Worm (Caenorhabditis elegans) whole organism, late embryonic: ENCODE results near the gene C25A8.1.

Experiments used
- C08G9.2 ChIP-seq: sonication (generic microtip); optimal IDR thresholded peaks from 2 replicates; lab custom pipeline; 2016; ENCODE audit warnings: mild to moderate bottlenecking, missing genetic modification characterization, moderate library complexity, missing compliant biosample characterization
- K02D7.2 ChIP-seq: sonication (generic microtip); optimal IDR thresholded peaks from 2 replicates; lab custom pipeline; 2017; ENCODE audit warnings: mild to moderate bottlenecking, missing genetic modification characterization, missing compliant biosample characterization
- T23F11.4 ChIP-seq: fragments of 200-800 bp; sonication (Bioruptor generic); optimal IDR thresholded peaks from 2 replicates; lab custom pipeline; 2018; ENCODE audit warnings: mild to moderate bottlenecking, missing genetic modification characterization, missing compliant biosample characterization
- Y22D7AL.16 ChIP-seq: sonication (generic microtip); optimal IDR thresholded peaks from 2 replicates; lab custom pipeline; 2016; ENCODE audit warnings: missing genetic modification characterization, missing compliant biosample characterization
- ahr-1 ChIP-seq: sonication (generic microtip); optimal IDR thresholded peaks from 2 replicates; lab custom pipeline; 2016; ENCODE audit warnings: missing genetic modification characterization, missing compliant biosample characterization
- ama-1 ChIP-seq: fragments of 150-350 bp; optimal IDR thresholded peaks from 2 replicates; lab custom pipeline; 2014
- ceh-24 ChIP-seq: sonication (generic microtip); optimal IDR thresholded peaks from 2 replicates; lab custom pipeline; 2016; ENCODE audit warnings: mild to moderate bottlenecking, missing genetic modification characterization, missing compliant biosample characterization
- ceh-30 ChIP-seq: fragments of 150-350 bp; optimal IDR thresholded peaks from 2 replicates; lab custom pipeline; 2014; ENCODE audit warnings: missing biosample characterization, missing genetic modification characterization
- ceh-31 ChIP-seq: sonication (generic microtip); optimal IDR thresholded peaks from 2 replicates; lab custom pipeline; 2016; ENCODE audit warnings: missing genetic modification characterization, missing compliant biosample characterization
- ceh-34 ChIP-seq: sonication (generic microtip); optimal IDR thresholded peaks from 2 replicates; lab custom pipeline; 2016; ENCODE audit warnings: mild to moderate bottlenecking, missing genetic modification characterization, missing compliant biosample characterization
- ceh-48 ChIP-seq: sonication (generic microtip); optimal IDR thresholded peaks from 2 replicates; lab custom pipeline; 2016; ENCODE audit warnings: missing genetic modification characterization, inconsistent platforms, missing compliant biosample characterization
- ceh-6 ChIP-seq: fragments of 200-800 bp; sonication (Bioruptor generic); optimal IDR thresholded peaks from 2 replicates; lab custom pipeline; 2018; ENCODE audit warnings: mild to moderate bottlenecking, missing genetic modification characterization, missing compliant biosample characterization
- che-1 ChIP-seq: sonication (generic microtip); optimal IDR thresholded peaks from 2 replicates; lab custom pipeline; 2016; ENCODE audit warnings: mild to moderate bottlenecking, missing genetic modification characterization, missing compliant biosample characterization
- dmd-4 ChIP-seq: sonication (generic microtip); optimal IDR thresholded peaks from 2 replicates; lab custom pipeline; 2016; ENCODE audit warnings: borderline replicate concordance, missing genetic modification characterization, missing compliant biosample characterization
- dve-1 ChIP-seq: sonication (generic microtip); optimal IDR thresholded peaks from 2 replicates; lab custom pipeline; 2017; ENCODE audit warnings: antibody characterized with exemption, mild to moderate bottlenecking, missing genetic modification characterization, missing compliant biosample characterization
- elt-4 ChIP-seq: sonication (generic microtip); optimal IDR thresholded peaks from 2 replicates; lab custom pipeline; 2016; ENCODE audit warnings: missing genetic modification characterization, missing compliant biosample characterization
- eyg-1 ChIP-seq: sonication (generic microtip); optimal IDR thresholded peaks from 2 replicates; lab custom pipeline; 2016; ENCODE audit warnings: missing genotype, missing genetic modification characterization, missing compliant biosample characterization
- fkh-10 ChIP-seq: fragments of 150-350 bp; optimal IDR thresholded peaks from 2 replicates; lab custom pipeline; 2014; ENCODE audit warnings: missing biosample characterization, missing genetic modification reagents, missing genetic modification characterization
- gmeb-2 ChIP-seq: sonication (generic microtip); optimal IDR thresholded peaks from 2 replicates; lab custom pipeline; 2016; ENCODE audit warnings: missing genetic modification characterization, inconsistent platforms, missing compliant biosample characterization
- hlh-13 ChIP-seq: fragments of 200-800 bp; sonication (Bioruptor generic); optimal IDR thresholded peaks from 2 replicates; lab custom pipeline; 2018; ENCODE audit warnings: mild to moderate bottlenecking, missing genetic modification characterization, missing compliant biosample characterization
- hlh-30 ChIP-seq: sonication (generic microtip); optimal IDR thresholded peaks from 2 replicates; lab custom pipeline; 2017; ENCODE audit warnings: antibody characterized with exemption, missing genetic modification characterization, missing compliant biosample characterization; ENCODE audit not compliant: insufficient read depth
- hlh-6 ChIP-seq: sonication (generic microtip); optimal IDR thresholded peaks from 2 replicates; lab custom pipeline; 2016; ENCODE audit warnings: missing genotype, missing genetic modification characterization, missing compliant biosample characterization
- hlh-8 ChIP-seq: sonication (generic microtip); optimal IDR thresholded peaks from 2 replicates; lab custom pipeline; 2016; ENCODE audit warnings: missing genotype, missing genetic modification characterization, missing compliant biosample characterization
- madf-2 ChIP-seq: sonication (generic microtip); optimal IDR thresholded peaks from 2 replicates; lab custom pipeline; 2017; ENCODE audit warnings: missing genetic modification characterization, missing compliant biosample characterization
- nfya-1 ChIP-seq: sonication (generic microtip); optimal IDR thresholded peaks from 2 replicates; lab custom pipeline; 2017; ENCODE audit warnings: missing genetic modification characterization, mild to moderate bottlenecking, missing compliant biosample characterization, antibody characterized with exemption, moderate library complexity
- nhr-11 ChIP-seq: fragments of 150-350 bp; optimal IDR thresholded peaks from 2 replicates; lab custom pipeline; 2014; ENCODE audit warnings: missing biosample characterization, missing genetic modification characterization
- odd-2 ChIP-seq: sonication (generic microtip); optimal IDR thresholded peaks from 2 replicates; lab custom pipeline; 2017; ENCODE audit warnings: antibody characterized with exemption, mild to moderate bottlenecking, missing genetic modification characterization, missing compliant biosample characterization
- pat-9 ChIP-seq: fragments of 200-800 bp; sonication (Bioruptor generic); optimal IDR thresholded peaks from 2 replicates; lab custom pipeline; 2018; ENCODE audit warnings: mild to moderate bottlenecking, missing genetic modification characterization, moderate library complexity, missing compliant biosample characterization
- pax-1 ChIP-seq: fragments of 150-350 bp; optimal IDR thresholded peaks from 2 replicates; lab custom pipeline; 2014; ENCODE audit warnings: missing biosample characterization, missing genetic modification characterization
- sox-4 ChIP-seq: sonication (generic microtip); optimal IDR thresholded peaks from 2 replicates; lab custom pipeline; 2017; ENCODE audit warnings: mild to moderate bottlenecking, missing genetic modification characterization, inconsistent platforms, missing compliant biosample characterization
- tbx-2 ChIP-seq: sonication (generic microtip); optimal IDR thresholded peaks from 2 replicates; lab custom pipeline; 2016; ENCODE audit warnings: missing genetic modification characterization, missing compliant biosample characterization
- unc-3 ChIP-seq, 2 experiments: fragments of 200-800 bp in 1 of 2; sonication (Bioruptor generic) in 1 of 2; sonication (generic microtip) in 1 of 2; conservative IDR thresholded peaks in 1 of 2; optimal IDR thresholded peaks in 1 of 2; 2 replicates each; pipeline versions ENCODE4 v1.3.6 to Lab custom; 2016 to 2022; ENCODE audit warnings: missing compliant biosample characterization in 2 of 2, missing genetic modification characterization in 2 of 2, missing genetic modification reagents in 1 of 2
- unc-42 ChIP-seq: sonication (generic microtip); optimal IDR thresholded peaks from 2 replicates; lab custom pipeline; 2016; ENCODE audit warnings: missing genotype, missing genetic modification characterization, missing compliant biosample characterization
- unc-55 ChIP-seq: sonication (generic microtip); optimal IDR thresholded peaks from 2 replicates; lab custom pipeline; 2017; ENCODE audit warnings: missing biosample characterization, missing genetic modification reagents, missing genetic modification characterization
- unc-86 ChIP-seq: sonication (generic microtip); optimal IDR thresholded peaks from 2 replicates; lab custom pipeline; 2016; ENCODE audit warnings: missing genetic modification characterization, missing compliant biosample characterization
- ztf-16 ChIP-seq: sonication (generic microtip); optimal IDR thresholded peaks from 2 replicates; lab custom pipeline; 2017; ENCODE audit warnings: missing genetic modification characterization, missing compliant biosample characterization

The C25A8.1 gene

DNA sequence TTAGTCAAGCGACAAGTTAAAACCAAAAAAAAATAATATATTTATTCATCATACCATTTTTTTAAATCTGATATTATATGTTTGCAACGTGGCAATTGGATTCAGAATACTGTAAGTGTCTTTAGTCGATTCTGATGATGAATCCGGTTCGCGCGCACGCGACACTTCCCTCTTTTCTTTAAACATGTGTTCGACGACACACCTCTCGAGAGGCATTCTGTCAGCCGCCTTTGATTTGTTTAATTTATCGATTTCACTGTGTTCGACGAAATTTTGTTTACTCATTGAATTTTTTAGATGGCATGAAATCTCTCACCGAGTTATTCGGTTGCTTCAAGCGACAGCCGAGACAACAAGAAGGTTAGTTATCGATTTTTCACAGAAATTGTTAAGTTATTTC lies 793 bp downstream of the C25A8.1 start, which contains the start of gene trxr-1:
Gene trxr-1, plus strand, starts transcription at position 227 of the 400 bp plus-strand sequence.
- TF ChIP-seq elt-4 (tag; lab: Kevin White, UChicago) (no peak), K02D7.2 (tag; lab: Kevin White, UChicago) (no peak), nfya-1 (tag; lab: Kevin White, UChicago) (no peak)

DNA sequence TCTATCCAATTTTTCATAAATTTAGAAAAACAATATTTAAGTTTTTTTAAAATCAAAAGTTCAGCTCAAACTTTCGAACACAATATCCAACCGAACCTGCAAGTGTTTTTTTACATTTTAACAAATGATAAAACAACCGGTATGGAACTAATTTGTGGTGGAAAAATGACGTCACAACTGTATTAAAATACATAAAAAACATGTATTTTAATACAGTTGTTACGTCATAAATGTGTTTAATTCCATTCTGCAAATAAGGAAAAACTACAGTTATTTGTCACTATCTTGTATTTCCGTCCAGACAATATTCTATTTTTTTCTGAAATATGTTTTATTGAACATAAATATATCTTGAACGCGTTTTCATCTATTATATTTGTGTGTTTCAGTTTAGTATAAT lies 1.3 kb downstream of the C25A8.1 start:
- TF ChIP-seq ama-1: no peak
- TF ChIP-seq hlh-30 (tag; lab: Kevin White, UChicago): no peak
- TF ChIP-seq che-1: no peak
- TF ChIP-seq eyg-1 (tag; lab: Kevin White, UChicago): no peak
- no peak for TF ChIP-seq ceh-30 (tag; lab: Kevin White, UChicago)
- TF ChIP-seq, all 69 proteins: peak for 0

DNA sequence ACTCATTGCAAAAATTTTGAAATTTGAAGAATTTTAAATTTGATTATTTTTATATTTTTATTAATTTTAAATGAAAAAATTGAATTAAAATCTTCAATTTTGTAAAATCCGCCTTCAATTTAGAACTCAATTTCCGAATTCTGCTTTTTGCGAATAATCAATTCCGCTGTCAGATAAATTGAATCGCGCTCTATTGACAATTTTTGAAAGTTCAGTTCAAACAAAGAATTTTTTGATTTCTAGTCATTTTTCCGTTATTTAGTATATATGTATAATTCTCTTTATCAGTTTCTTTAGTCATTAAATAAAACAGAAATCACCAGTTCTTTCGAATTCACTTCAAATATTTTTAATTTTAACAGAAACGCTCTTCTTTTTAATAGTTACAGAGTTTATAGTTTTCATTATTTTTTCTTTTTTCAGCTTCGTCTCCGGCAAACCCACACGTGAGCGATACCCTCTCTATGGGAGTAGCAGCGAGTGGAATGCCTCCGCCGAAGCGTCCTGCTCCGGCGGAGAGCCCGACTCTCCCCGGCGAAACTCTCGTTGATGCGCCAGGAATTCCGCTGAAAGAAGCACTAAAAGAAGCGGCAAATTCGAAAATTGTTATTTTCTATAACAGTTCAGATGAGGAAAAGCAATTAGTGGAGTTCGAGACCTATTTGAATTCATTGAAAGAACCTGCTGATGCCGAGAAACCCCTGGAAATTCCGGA lies 2.0 kb downstream of the C25A8.1 start:
- TF ChIP-seq ceh-24 (tag; lab: Kevin White, UChicago): no peak
- TF ChIP-seq hlh-8 (tag; lab: Kevin White, UChicago): no peak
- TF ChIP-seq K02D7.2 (tag; lab: Kevin White, UChicago): no peak
- no peak for TF ChIP-seq pat-9 (tag; lab: Kevin White, UChicago)
- TF ChIP-seq unc-55 (GFP tag; lab: Kevin White, UChicago): no peak
- TF ChIP-seq unc-42: no peak
- no peak for TF ChIP-seq T23F11.4 (GFP tag; lab: Kevin White, UChicago)
- TF ChIP-seq ceh-30 (tag; lab: Kevin White, UChicago): no peak
- TF ChIP-seq ahr-1 (tag; lab: Kevin White, UChicago): no peak
- no peak for TF ChIP-seq hlh-6 (tag; lab: Kevin White, UChicago)
- no peak for TF ChIP-seq nfya-1 (tag; lab: Kevin White, UChicago)
- TF ChIP-seq odd-2 (tag; lab: Kevin White, UChicago): no peak
- TF ChIP-seq C08G9.2 (tag; lab: Kevin White, UChicago): no peak
- no peak for TF ChIP-seq sox-4

DNA sequence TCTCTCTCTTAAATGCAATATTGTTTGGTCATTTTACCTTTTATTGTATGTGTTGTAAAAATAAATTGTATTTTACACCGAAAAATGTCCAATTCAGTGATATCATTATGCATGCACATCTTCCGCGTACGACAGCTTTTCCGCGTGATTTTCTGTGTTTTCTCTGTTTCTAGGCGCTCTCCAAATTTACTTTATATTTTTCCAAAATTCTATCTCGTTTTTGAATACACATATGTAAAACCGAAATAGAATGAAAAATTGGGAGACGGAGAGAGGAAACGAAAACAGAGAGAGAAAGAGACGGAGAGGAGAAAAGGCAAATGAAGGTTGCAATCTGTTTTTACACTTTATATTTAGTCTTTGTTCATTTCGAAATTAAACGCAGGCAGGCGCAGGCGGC lies 5.6 kb downstream of the C25A8.1 start:
- TF ChIP-seq C08G9.2 (tag; lab: Kevin White, UChicago) (no peak), fkh-10 (no peak), dmd-4 (tag; lab: Kevin White, UChicago) (no peak), Y22D7AL.16 (tag; lab: Kevin White, UChicago) (no peak), hlh-30 (tag; lab: Kevin White, UChicago) (peak; percentile 60), unc-42 (peak; percentile 52), dve-1 (tag; lab: Kevin White, UChicago) (peak; percentile 14), unc-55 (GFP tag; lab: Kevin White, UChicago) (peak; percentile 81), ceh-34 (tag; lab: Kevin White, UChicago) (peak; percentile 13), tbx-2 (tag; lab: Kevin White, UChicago) (peak; percentile 11), unc-86 (no peak), pax-1 (tag; lab: Kevin White, UChicago) (no peak), nfya-1 (tag; lab: Kevin White, UChicago) (peak; percentile 61), ceh-31 (peak; percentile 33), eyg-1 (tag; lab: Kevin White, UChicago) (no peak), gmeb-2 (tag; lab: Kevin White, UChicago) (no peak), hlh-8 (tag; lab: Kevin White, UChicago) (peak; percentile 2)
- TF ChIP-seq, all 69 proteins: peak for 9

DNA sequence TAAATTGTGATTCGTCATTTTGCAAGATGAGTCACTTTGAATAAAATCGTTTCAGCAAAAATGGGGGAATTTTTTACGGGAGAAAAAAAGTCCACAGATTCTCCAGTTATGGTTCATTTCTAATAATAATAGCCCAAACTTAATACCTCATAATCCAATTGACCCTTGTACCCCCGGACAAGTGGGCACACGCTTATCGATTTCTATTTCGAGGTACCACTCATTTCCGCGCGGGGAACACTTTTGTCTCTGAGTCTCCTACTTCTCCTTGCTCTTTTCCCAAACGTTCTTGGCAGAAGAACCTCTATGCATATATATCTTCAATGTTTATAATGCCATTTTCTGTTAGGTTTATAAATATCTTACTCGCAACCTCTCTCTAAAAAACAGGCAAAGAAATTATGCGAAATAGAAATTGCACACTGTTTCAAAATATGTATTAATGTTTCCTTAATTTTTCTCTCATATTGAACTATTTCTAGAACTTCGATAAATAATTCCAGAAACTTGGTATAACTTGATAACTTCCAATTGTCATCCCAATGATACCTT lies 6.3 kb downstream of the C25A8.1 start, which contains the start of gene gldi-4:
Gene gldi-4, plus strand, starts transcription at position 502 of the 552 bp plus-strand sequence.
- TF ChIP-seq Y22D7AL.16 (tag; lab: Kevin White, UChicago) (no peak), ceh-6 (no peak), hlh-30 (tag; lab: Kevin White, UChicago) (no peak), unc-42 (peak; percentile 22), hlh-13 (no peak), ceh-34 (tag; lab: Kevin White, UChicago) (no peak), unc-3 (GFP tag; conservative IDR thresholded peaks at IDR 0.05; lab: Robert Waterston, UW) (no peak), unc-3 (tag; optimal IDR thresholded peaks at IDR 0.05; lab: Kevin White, UChicago) (no peak), ahr-1 (tag; lab: Kevin White, UChicago) (no peak), ceh-48 (tag; lab: Kevin White, UChicago) (peak; percentile 69), ceh-24 (tag; lab: Kevin White, UChicago) (no peak), C08G9.2 (tag; lab: Kevin White, UChicago) (no peak), ama-1 (no peak), ztf-16 (tag; lab: Kevin White, UChicago) (no peak), madf-2 (tag; lab: Kevin White, UChicago) (no peak), nhr-11 (tag; lab: Kevin White, UChicago) (no peak)
